Worm (Caenorhabditis elegans): ENCODE data around the gene glb-21.

ce11 chrIV:10701866-10702458 is 9.6 kb downstream of the glb-21 start:
- TF ChIP-seq fos-1 (tag; optimal IDR thresholded peaks at IDR 0.05) (peak; percentile 12), alr-1 (tag; optimal IDR thresholded peaks at IDR 0.05) (no peak), nhr-77 (tag; optimal IDR thresholded peaks at IDR 0.05) (no peak)
